2 fruit fly cellular contexts compared by ENCODE assay signal in the genomic region with DNA sequence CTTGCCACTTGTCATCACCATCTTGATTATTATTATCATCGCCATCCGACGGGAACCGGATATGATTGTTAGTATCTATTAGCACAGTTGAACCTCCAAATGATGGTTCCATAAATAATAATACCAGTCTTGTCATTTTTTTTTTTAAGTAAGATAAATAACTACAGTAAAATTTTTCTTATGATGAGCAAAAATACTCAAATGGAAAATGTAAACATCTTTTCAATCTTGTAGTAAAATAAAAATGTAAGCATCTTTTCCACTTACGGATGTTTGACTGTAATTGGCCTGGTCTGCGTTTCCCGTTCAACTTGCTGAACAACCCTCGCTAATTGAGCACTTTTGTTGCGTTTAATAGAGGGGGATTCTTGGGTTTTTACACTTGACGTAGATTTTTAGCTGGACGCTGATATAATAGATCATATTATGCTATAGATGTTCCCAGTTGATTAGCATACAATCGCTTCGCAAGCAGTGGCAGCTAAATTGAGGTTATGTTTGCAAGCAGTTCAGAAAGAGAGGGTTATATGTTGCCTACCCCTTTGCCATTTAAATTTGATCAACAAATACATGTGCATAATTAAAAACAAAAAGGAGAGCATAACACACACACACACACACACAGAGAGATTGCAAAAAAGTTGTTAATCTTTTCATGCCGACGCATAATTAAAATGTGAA.
A peak's percentile ranks its signal among the peaks of the same experiment; 100 is the strongest.
TF ChIP-seq lines count a peak whose summit lies in the region.

No protein-coding gene starts in this region.

- no peak for TF ChIP-seq CTCF in whole organism, embryonic (GFP tag; optimal IDR thresholded peaks at IDR 0.05; lab: Kevin White, UChicago)

TF ChIP-seq in whole organism, embryonic, 481 proteins besides CTCF, POLR2A, EP300 and RAD21 (continues in another document):
- no peak for TF ChIP-seq so (GFP tag; IDR thresholded peaks at IDR 0.05; lab: Robert Waterston, UW)
- no peak for TF ChIP-seq pho (GFP tag; optimal IDR thresholded peaks at IDR 0.05; lab: Kevin White, UChicago)
- no peak for TF ChIP-seq CG12071 (GFP tag; optimal IDR thresholded peaks at IDR 0.05; lab: Kevin White, UChicago)
- peak; percentile 13; the same call in 1 of the 2 replicates for TF ChIP-seq CG31441 (GFP tag; IDR thresholded peaks at IDR 0.05; lab: Robert Waterston, UW)
- TF ChIP-seq CG8924 (tag; optimal IDR thresholded peaks at IDR 0.05; lab: Kevin White, UChicago): no peak
- no peak for TF ChIP-seq CG6175 (GFP tag; IDR thresholded peaks at IDR 0.05; lab: Robert Waterston, UW)
- no peak for TF ChIP-seq C15 (GFP tag; IDR thresholded peaks at IDR 0.05; lab: Robert Waterston, UW)
- TF ChIP-seq p53 (GFP tag; optimal IDR thresholded peaks at IDR 0.05; lab: Kevin White, UChicago): no peak
- TF ChIP-seq crc (GFP tag; optimal IDR thresholded peaks at IDR 0.05; lab: Kevin White, UChicago): no peak
- TF ChIP-seq CG12659 (GFP tag; optimal IDR thresholded peaks at IDR 0.05; lab: Kevin White, UChicago): no peak
- peak; percentile 82 for TF ChIP-seq bigmax (GFP tag; optimal IDR thresholded peaks at IDR 0.05; lab: Kevin White, UChicago)
- peak; percentile 28; the same call in 1 of the 2 replicates for TF ChIP-seq Xrp1 (GFP tag; IDR thresholded peaks at IDR 0.05; lab: Robert Waterston, UW)
- TF ChIP-seq Hmr (GFP tag; optimal IDR thresholded peaks at IDR 0.05; lab: Kevin White, UChicago): no peak
- TF ChIP-seq CG13624 (GFP tag; optimal IDR thresholded peaks at IDR 0.05; lab: Kevin White, UChicago): no peak
- no peak for TF ChIP-seq oc (tag; optimal IDR thresholded peaks at IDR 0.05; lab: Kevin White, UChicago)
- no peak for TF ChIP-seq E2f1 (GFP tag; IDR thresholded peaks at IDR 0.05; lab: Robert Waterston, UW)
- TF ChIP-seq mld (GFP tag; IDR thresholded peaks at IDR 0.05; lab: Robert Waterston, UW; ENCODE audit: partially characterized antibody): no peak
- TF ChIP-seq dmrt99B (tag; optimal IDR thresholded peaks at IDR 0.05; lab: Kevin White, UChicago): peak; percentile 30
- TF ChIP-seq CG31365 (tag; optimal IDR thresholded peaks at IDR 0.05; lab: Kevin White, UChicago): peak; percentile 67
- peak in 1 of 2 experiments; percentile 8 for TF ChIP-seq bsh (GFP tag; optimal IDR thresholded peaks at IDR 0.05; lab: Kevin White, UChicago)
- TF ChIP-seq nerfin-1 (tag; optimal IDR thresholded peaks at IDR 0.05; lab: Kevin White, UChicago): no peak
- peak in 1 of 3 experiments; percentile 24 for TF ChIP-seq lola (GFP tag; optimal IDR thresholded peaks at IDR 0.05; lab: Kevin White, UChicago)
- TF ChIP-seq lov (optimal IDR thresholded peaks at IDR 0.05; lab: Kevin White, UChicago): no peak
- TF ChIP-seq lov (GFP tag; IDR thresholded peaks at IDR 0.05; lab: Robert Waterston, UW): no peak
- no peak for TF ChIP-seq otp (GFP tag; IDR thresholded peaks at IDR 0.05; lab: Robert Waterston, UW)
- TF ChIP-seq sima (GFP tag; optimal IDR thresholded peaks at IDR 0.05; lab: Kevin White, UChicago): no peak
- no peak for TF ChIP-seq D19A (tag; optimal IDR thresholded peaks at IDR 0.05; lab: Kevin White, UChicago)
- TF ChIP-seq stwl (tag; optimal IDR thresholded peaks at IDR 0.05; lab: Kevin White, UChicago): no peak
- no peak for TF ChIP-seq Hr3 (GFP tag; optimal IDR thresholded peaks at IDR 0.05; lab: Kevin White, UChicago)
- peak; percentile 41 for TF ChIP-seq pros (GFP tag; optimal IDR thresholded peaks at IDR 0.05; lab: Kevin White, UChicago)
- TF ChIP-seq row (GFP tag; IDR thresholded peaks at IDR 0.05; lab: Robert Waterston, UW): peak; percentile 55
- peak; percentile 16 for TF ChIP-seq CG14710 (tag; optimal IDR thresholded peaks at IDR 0.05; lab: Kevin White, UChicago)
- no peak for TF ChIP-seq gt (GFP tag; IDR thresholded peaks at IDR 0.05; lab: Robert Waterston, UW)
- no peak for TF ChIP-seq CG12942 (GFP tag; optimal IDR thresholded peaks at IDR 0.05; lab: Kevin White, UChicago)
- TF ChIP-seq z (GFP tag; IDR thresholded peaks at IDR 0.05; lab: Robert Waterston, UW): no peak
- no peak for TF ChIP-seq dimm (GFP tag; IDR thresholded peaks at IDR 0.05; lab: Robert Waterston, UW)
- no peak for TF ChIP-seq caup (GFP tag; optimal IDR thresholded peaks at IDR 0.05; lab: Kevin White, UChicago; ENCODE audit: severe bottlenecking)
- no peak for TF ChIP-seq Lhr (GFP tag; optimal IDR thresholded peaks at IDR 0.05; lab: Kevin White, UChicago)
- no peak for TF ChIP-seq sna (GFP tag; IDR thresholded peaks at IDR 0.05; lab: Robert Waterston, UW; ENCODE audit: partially characterized antibody)
- peak; percentile 20 for TF ChIP-seq CG11504 (tag; optimal IDR thresholded peaks at IDR 0.05; lab: Kevin White, UChicago)
- no peak for TF ChIP-seq CG6683 (GFP tag; optimal IDR thresholded peaks at IDR 0.05; lab: Kevin White, UChicago)
- peak; percentile 28 for TF ChIP-seq dmrt11E (tag; optimal IDR thresholded peaks at IDR 0.05; lab: Kevin White, UChicago)
- TF ChIP-seq ase (GFP tag; IDR thresholded peaks at IDR 0.05; lab: Robert Waterston, UW): no peak

TF ChIP-seq in whole organism, prepupa, 60 proteins besides CTCF, POLR2A, EP300 and RAD21:
- no peak for TF ChIP-seq cyc (GFP tag; optimal IDR thresholded peaks at IDR 0.05; lab: Kevin White, UChicago)
- peak; percentile 49 for TF ChIP-seq Eip78C (GFP tag; lab: Kevin White, UChicago)
TF ChIP-seq in whole organism, prepupa: peak in this region for 1.
